Fruit fly (Drosophila melanogaster): Measurements from ENCODE around the gene CG14453.

Gene CG14453

DNA sequence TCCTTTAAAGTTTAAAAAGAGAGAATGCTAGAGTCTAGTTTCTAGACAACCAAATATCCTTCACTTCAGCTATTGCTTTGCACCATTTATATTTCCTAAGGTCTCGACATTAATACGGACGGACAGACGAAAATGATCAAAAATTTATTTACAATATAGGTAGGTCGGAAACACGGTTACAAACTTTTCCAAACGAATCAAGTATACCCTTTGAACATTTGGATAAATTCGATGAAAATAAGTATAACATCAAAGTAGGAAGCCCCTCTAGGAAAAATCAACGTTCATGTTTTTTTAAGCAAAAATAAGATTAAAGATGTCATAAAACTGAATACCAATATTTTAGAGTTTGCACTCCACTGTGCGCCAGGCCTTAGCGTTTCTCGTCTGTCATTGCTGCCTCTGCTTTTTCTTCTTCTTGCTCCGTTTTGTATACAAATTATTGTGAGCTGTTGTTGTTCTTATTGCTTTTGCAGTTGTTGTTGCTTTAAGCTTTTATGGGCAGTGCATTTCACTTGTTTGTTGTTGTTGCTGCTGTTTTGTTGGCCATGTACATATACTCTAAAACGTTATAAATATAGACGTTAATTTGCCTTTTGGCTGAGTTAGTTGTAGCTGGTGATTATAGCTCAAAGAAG lies 49.2 kb downstream of the CG14453 start (continued):
- TF ChIP-seq H15 (GFP tag; IDR thresholded peaks at IDR 0.05) (0 out of 3 replicates have a peak, but pooled peaks have one; percentile 18), H2.0 (GFP tag; IDR thresholded peaks at IDR 0.05) (no peak), CG6654 (GFP tag; optimal IDR thresholded peaks at IDR 0.05) (no peak), dm (GFP tag; optimal IDR thresholded peaks at IDR 0.05) (no peak), CG8388 (GFP tag; optimal IDR thresholded peaks at IDR 0.05) (peak; percentile 11), CG1603 (tag; optimal IDR thresholded peaks at IDR 0.05) (peak; percentile 5), HmgZ (tag; optimal IDR thresholded peaks at IDR 0.05) (no peak), p53 (GFP tag; optimal IDR thresholded peaks at IDR 0.05) (no peak), CG10431 (GFP tag; optimal IDR thresholded peaks at IDR 0.05) (no peak), eyg (GFP tag; optimal IDR thresholded peaks at IDR 0.05) (no peak), C15 (GFP tag; IDR thresholded peaks at IDR 0.05) (no peak)

Data from whole organism, embryonic.